Worm (Caenorhabditis elegans) whole organism, L3 larva: ENCODE measurements around the gene srv-22.

Experiments used
- R02D3.7 ChIP-seq: fragments of 150-350 bp; optimal IDR thresholded peaks from 2 replicates; lab custom pipeline; 2014; ENCODE audit warnings: missing biosample characterization, missing genetic modification characterization
- ZK546.5 ChIP-seq: sonication (generic microtip); optimal IDR thresholded peaks from 2 replicates; lab custom pipeline; 2017; ENCODE audit warnings: missing biosample characterization, missing genetic modification characterization
- ama-1 ChIP-seq: fragments of 150-350 bp; optimal IDR thresholded peaks from 2 replicates; lab custom pipeline; 2018
- ceh-16 ChIP-seq: sonication (generic microtip); optimal IDR thresholded peaks from 2 replicates; lab custom pipeline; 2017; ENCODE audit warnings: missing biosample characterization, missing genetic modification characterization
- ceh-28 ChIP-seq: fragments of 150-350 bp; optimal IDR thresholded peaks from 2 replicates; lab custom pipeline; 2014; ENCODE audit warnings: missing biosample characterization, missing genetic modification reagents, missing genetic modification characterization
- ceh-82 ChIP-seq: fragments of 150-350 bp; optimal IDR thresholded peaks from 2 replicates; lab custom pipeline; 2014; ENCODE audit warnings: missing biosample characterization, missing genetic modification characterization
- ceh-9 ChIP-seq: sonication (generic microtip); optimal IDR thresholded peaks from 2 replicates; lab custom pipeline; 2018; ENCODE audit warnings: missing biosample characterization, missing genetic modification characterization
- daf-12 ChIP-seq: fragments of 150-350 bp; optimal IDR thresholded peaks from 2 replicates; lab custom pipeline; 2014; ENCODE audit warnings: missing biosample characterization, missing genetic modification reagents, missing genetic modification characterization
- egl-27 ChIP-seq: sonication (generic microtip); optimal IDR thresholded peaks from 4 replicates; lab custom pipeline; 2017; ENCODE audit warnings: missing biosample characterization, missing genetic modification reagents, missing genetic modification characterization
- egl-5 ChIP-seq: fragments of 150-350 bp; optimal IDR thresholded peaks from 2 replicates; lab custom pipeline; 2017; ENCODE audit warnings: missing biosample characterization, missing genetic modification reagents, missing genetic modification characterization, inconsistent platforms
- elt-2 ChIP-seq: sonication (generic microtip); optimal IDR thresholded peaks from 2 replicates; lab custom pipeline; 2016; ENCODE audit warnings: missing genetic modification reagents, mild to moderate bottlenecking, missing genetic modification characterization, missing compliant biosample characterization
- fkh-2 ChIP-seq: fragments of 150-350 bp; optimal IDR thresholded peaks from 2 replicates; lab custom pipeline; 2014; ENCODE audit warnings: missing biosample characterization, missing genetic modification reagents, missing genetic modification characterization
- fos-1 ChIP-seq: fragments of 150-350 bp; optimal IDR thresholded peaks from 2 replicates; lab custom pipeline; 2014; ENCODE audit warnings: missing biosample characterization, missing genetic modification characterization
- hmg-11 ChIP-seq: sonication (generic microtip); optimal IDR thresholded peaks from 2 replicates; lab custom pipeline; 2016; ENCODE audit warnings: missing genetic modification characterization, missing compliant biosample characterization
- jun-1 ChIP-seq: fragments of 150-350 bp; optimal IDR thresholded peaks from 2 replicates; lab custom pipeline; 2014; ENCODE audit warnings: missing biosample characterization, missing genetic modification reagents, missing genetic modification characterization
- lin-39 ChIP-seq: fragments of 150-350 bp; optimal IDR thresholded peaks from 2 replicates; lab custom pipeline; 2018; ENCODE audit warnings: missing biosample characterization, missing genetic modification reagents, missing genetic modification characterization
- lsy-12 ChIP-seq: sonication (generic microtip); optimal IDR thresholded peaks from 2 replicates; lab custom pipeline; 2016; ENCODE audit warnings: mild to moderate bottlenecking, missing genetic modification characterization, missing compliant biosample characterization
- mdl-1 ChIP-seq: fragments of 150-350 bp; optimal IDR thresholded peaks from 2 replicates; lab custom pipeline; 2014; ENCODE audit warnings: missing biosample characterization, missing genetic modification characterization
- mml-1 ChIP-seq: fragments of 150-350 bp; sonication (generic microtip); optimal IDR thresholded peaks from 3 replicates; lab custom pipeline; 2014; ENCODE audit warnings: missing biosample characterization, missing genetic modification characterization
- nhr-12 ChIP-seq: fragments of 150-350 bp; optimal IDR thresholded peaks from 2 replicates; lab custom pipeline; 2014; ENCODE audit warnings: missing biosample characterization, missing genetic modification characterization
- nhr-23 ChIP-seq: fragments of 150-350 bp; optimal IDR thresholded peaks from 2 replicates; lab custom pipeline; 2014; ENCODE audit warnings: missing biosample characterization, missing genetic modification reagents, missing genetic modification characterization
- nhr-25 ChIP-seq: sonication (generic microtip); optimal IDR thresholded peaks from 2 replicates; lab custom pipeline; 2017; ENCODE audit warnings: missing biosample characterization, missing genetic modification characterization
- nhr-28 ChIP-seq: fragments of 150-350 bp; optimal IDR thresholded peaks from 2 replicates; lab custom pipeline; 2014; ENCODE audit warnings: missing biosample characterization, missing genetic modification characterization
- nhr-67 ChIP-seq: fragments of 150-350 bp; optimal IDR thresholded peaks from 2 replicates; lab custom pipeline; 2014; ENCODE audit warnings: missing biosample characterization, missing genetic modification characterization
- nhr-76 ChIP-seq: fragments of 150-350 bp; sonication (generic microtip); optimal IDR thresholded peaks from 5 replicates; lab custom pipeline; 2014; ENCODE audit warnings: missing biosample characterization, missing genetic modification characterization
- nhr-77 ChIP-seq: fragments of 150-350 bp; optimal IDR thresholded peaks from 2 replicates; lab custom pipeline; 2014; ENCODE audit warnings: missing biosample characterization, missing genetic modification characterization
- pha-4 ChIP-seq: fragments of 150-350 bp; optimal IDR thresholded peaks from 2 replicates; lab custom pipeline; 2014; ENCODE audit warnings: missing biosample characterization, missing genetic modification reagents, missing genetic modification characterization
- pqm-1 ChIP-seq: fragments of 150-350 bp; optimal IDR thresholded peaks from 2 replicates; lab custom pipeline; 2017; ENCODE audit warnings: missing biosample characterization, missing genetic modification characterization, inconsistent platforms
- skn-1 ChIP-seq: fragments of 150-350 bp; optimal IDR thresholded peaks from 2 replicates; lab custom pipeline; 2014; ENCODE audit warnings: missing biosample characterization, missing genetic modification characterization
- snpc-4 ChIP-seq: fragments of 150-350 bp; optimal IDR thresholded peaks from 2 replicates; lab custom pipeline; 2014; ENCODE audit warnings: missing biosample characterization, missing genetic modification characterization
- tbx-2 ChIP-seq: sonication (generic microtip); optimal IDR thresholded peaks from 2 replicates; lab custom pipeline; 2016; ENCODE audit warnings: mild to moderate bottlenecking, missing genetic modification characterization, missing compliant biosample characterization
- unc-39 ChIP-seq: sonication (generic microtip); optimal IDR thresholded peaks from 4 replicates; lab custom pipeline; 2017; ENCODE audit warnings: missing biosample characterization, missing genetic modification characterization
- unc-62 ChIP-seq: fragments of 150-350 bp; sonication (generic microtip); optimal IDR thresholded peaks from 4 replicates; lab custom pipeline; 2014; ENCODE audit warnings: missing biosample characterization, missing genetic modification reagents, missing genetic modification characterization
- ztf-11 ChIP-seq: fragments of 150-350 bp; optimal IDR thresholded peaks from 2 replicates; lab custom pipeline; 2014; ENCODE audit warnings: missing biosample characterization, missing genetic modification characterization
- ztf-4 ChIP-seq: fragments of 150-350 bp; optimal IDR thresholded peaks from 2 replicates; lab custom pipeline; 2014; ENCODE audit warnings: missing biosample characterization, missing genetic modification characterization

srv-22 gene

ce11 chrIV:5879853-5880252 lies at the start of gene srv-22:
Gene srv-22 (minus strand): TSS chrIV:5879953.
- TF ChIP-seq egl-27 (tag; lab: Kevin White, UChicago) (no peak), daf-12 (tag; lab: Kevin White, UChicago) (no peak), ztf-4 (tag; lab: Kevin White, UChicago) (no peak), ceh-9 (no peak), pqm-1 (no peak), egl-5 (no peak), nhr-76 (tag; lab: Kevin White, UChicago) (no peak), nhr-67 (tag; lab: Kevin White, UChicago) (no peak), nhr-77 (tag; lab: Kevin White, UChicago) (no peak), ama-1 (lab: Kevin White, UChicago) (no peak), jun-1 (no peak), unc-62 (GFP tag; lab: Kevin White, UChicago) (no peak), unc-39 (tag; lab: Kevin White, UChicago) (no peak)
- TF ChIP-seq, all 47 proteins: peak for 0

ce11 chrIV:5928957-5929356 lies 49.2 kb upstream of the srv-22 start:
- TF ChIP-seq skn-1 (tag; lab: Kevin White, UChicago) (no peak), unc-62 (GFP tag; lab: Kevin White, UChicago) (no peak), fos-1 (no peak), hmg-11 (tag; lab: Kevin White, UChicago) (no peak), pha-4 (no peak), pqm-1 (no peak), fkh-2 (tag; lab: Kevin White, UChicago) (no peak), ceh-28 (tag; lab: Kevin White, UChicago) (no peak)

DNA sequence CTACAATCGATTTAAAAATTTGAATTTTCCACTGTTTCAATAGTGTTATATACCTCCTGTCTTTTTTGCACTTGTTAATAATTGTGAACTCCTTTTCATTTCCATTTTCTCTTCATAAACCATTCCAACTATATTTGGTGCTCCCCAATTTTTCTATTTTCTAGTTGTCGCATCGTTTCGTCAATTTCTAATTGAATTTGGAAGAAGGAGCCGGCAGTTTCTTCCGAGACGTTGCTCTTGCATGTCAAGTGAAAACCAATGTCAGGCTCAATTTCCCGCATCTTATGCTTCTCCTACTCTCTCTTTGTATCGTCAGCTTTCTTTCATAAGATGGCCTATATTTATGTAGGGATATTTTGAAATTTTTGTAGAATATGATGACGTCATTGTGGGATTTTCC lies 48.1 kb upstream of the srv-22 start:
- TF ChIP-seq ceh-82 (tag; lab: Kevin White, UChicago) (no peak), R02D3.7 (tag; lab: Kevin White, UChicago) (no peak)

ce11 chrIV:5926643-5927042 lies 46.9 kb upstream of the srv-22 start:
- TF ChIP-seq nhr-28 (no peak), nhr-25 (peak; percentile 64), ceh-9 (no peak), egl-5 (peak; percentile 6), nhr-23 (tag; lab: Kevin White, UChicago) (peak; percentile 50), ceh-28 (tag; lab: Kevin White, UChicago) (no peak), daf-12 (tag; lab: Kevin White, UChicago) (no peak), mml-1 (tag; lab: Kevin White, UChicago) (no peak), hmg-11 (tag; lab: Kevin White, UChicago) (peak; percentile 9)

DNA sequence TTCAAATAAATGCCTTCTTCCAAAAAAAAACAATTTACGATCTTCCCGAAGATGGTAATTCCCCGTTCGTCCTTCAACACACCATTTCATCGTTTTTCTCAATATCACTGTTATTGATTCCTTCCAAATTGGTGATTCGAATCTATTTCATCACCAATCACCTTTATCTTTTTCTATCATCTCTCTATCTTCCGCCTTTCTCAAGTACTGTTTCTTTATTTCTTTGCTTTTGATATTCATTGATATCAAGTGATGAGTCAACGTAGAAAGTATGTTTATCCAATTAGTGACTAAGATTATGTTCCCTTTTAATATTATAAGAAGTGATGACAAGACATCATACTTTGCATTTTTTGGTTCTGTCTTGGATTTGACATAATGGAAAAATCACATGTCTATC lies 44.5 kb upstream of the srv-22 start:
- no peak for TF ChIP-seq fkh-2 (tag; lab: Kevin White, UChicago)
- no peak for TF ChIP-seq snpc-4 (tag; lab: Kevin White, UChicago)
- no peak for TF ChIP-seq R02D3.7 (tag; lab: Kevin White, UChicago)
- no peak for TF ChIP-seq ZK546.5 (tag; lab: Kevin White, UChicago)
- TF ChIP-seq tbx-2 (tag; lab: Kevin White, UChicago), result no peak
- no peak for TF ChIP-seq hmg-11 (tag; lab: Kevin White, UChicago)
- TF ChIP-seq ztf-11, result no peak
- TF ChIP-seq ceh-9, result no peak
- no peak for TF ChIP-seq ceh-16 (tag; lab: Kevin White, UChicago)
- TF ChIP-seq fos-1, result no peak
- TF ChIP-seq nhr-28, result no peak
- no peak for TF ChIP-seq ceh-28 (tag; lab: Kevin White, UChicago)
- TF ChIP-seq mml-1 (tag; lab: Kevin White, UChicago), result no peak
- TF ChIP-seq elt-2 (tag; lab: Kevin White, UChicago), result no peak
- TF ChIP-seq nhr-67 (tag; lab: Kevin White, UChicago), result no peak
- TF ChIP-seq nhr-76 (tag; lab: Kevin White, UChicago), result no peak
- TF ChIP-seq nhr-12 (tag; lab: Kevin White, UChicago), result no peak
- TF ChIP-seq lin-39 (tag; lab: Kevin White, UChicago), result no peak
- no peak for TF ChIP-seq mdl-1 (tag; lab: Kevin White, UChicago)
- no peak for TF ChIP-seq ama-1 (lab: Kevin White, UChicago)

DNA sequence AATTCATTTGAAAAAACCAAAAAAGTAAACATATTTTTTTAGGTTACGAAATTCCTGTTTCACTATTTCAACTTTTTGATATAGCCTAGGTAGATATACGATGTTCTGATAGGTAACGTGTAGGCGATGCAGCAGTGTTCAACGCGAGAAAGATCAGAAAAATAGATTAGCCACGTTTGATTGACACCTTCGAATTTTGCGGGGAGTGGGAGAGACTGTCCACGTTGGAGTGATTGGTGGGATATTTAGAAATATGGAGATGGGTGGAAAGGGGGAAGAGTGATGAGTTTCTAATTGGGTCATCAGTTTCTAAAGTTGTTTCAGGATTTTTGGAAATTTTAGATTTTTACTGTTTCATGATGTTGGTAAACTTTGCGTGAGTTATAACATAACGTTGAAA lies 43.4 kb upstream of the srv-22 start:
- TF ChIP-seq lsy-12 (tag; lab: Kevin White, UChicago), result no peak
- no peak for TF ChIP-seq pha-4
- peak; percentile 5 for TF ChIP-seq unc-62 (GFP tag; lab: Kevin White, UChicago)
